Worm (Caenorhabditis elegans) whole organism, early embryonic: ENCODE measurements around the gene atx-3.
A peak's percentile ranks its signal among the peaks of the same experiment; 100 is the strongest.

Experiments used
- B0310.2 ChIP-seq: sonication (generic microtip); optimal IDR thresholded peaks from 2 replicates; lab custom pipeline; 2016; ENCODE audit warnings: mild to moderate bottlenecking, missing genetic modification characterization, missing compliant biosample characterization
- F13C5.2 ChIP-seq: sonication (generic microtip); optimal IDR thresholded peaks from 2 replicates; lab custom pipeline; 2017; ENCODE audit warnings: mild to moderate bottlenecking, missing genetic modification characterization, inconsistent platforms, missing compliant biosample characterization
- aly-1 ChIP-seq: sonication (generic microtip); optimal IDR thresholded peaks from 2 replicates; lab custom pipeline; 2016; ENCODE audit warnings: missing genetic modification characterization, missing compliant biosample characterization
- ama-1 ChIP-seq: fragments of 150-350 bp; optimal IDR thresholded peaks from 2 replicates; lab custom pipeline; 2014
- ceh-13 ChIP-seq: fragments of 200-800 bp; sonication (Bioruptor generic); optimal IDR thresholded peaks from 2 replicates; lab custom pipeline; 2018; ENCODE audit warnings: mild to moderate bottlenecking, missing genetic modification characterization, missing compliant biosample characterization
- ceh-36 ChIP-seq: sonication (generic microtip); optimal IDR thresholded peaks from 2 replicates; lab custom pipeline; 2016; ENCODE audit warnings: missing genetic modification characterization, inconsistent platforms, missing compliant biosample characterization
- ets-7 ChIP-seq: sonication (generic microtip); optimal IDR thresholded peaks from 2 replicates; lab custom pipeline; 2016; ENCODE audit warnings: missing genotype, missing genetic modification characterization, missing compliant biosample characterization
- flt-1 ChIP-seq: fragments of 200-800 bp; sonication (Bioruptor generic); IDR thresholded peaks from 2 replicates; pipeline ENCODE4 v1.3.6; 2022; ENCODE audit warnings: missing genetic modification characterization, missing compliant biosample characterization
- hmbx-1 ChIP-seq: sonication (generic microtip); optimal IDR thresholded peaks from 2 replicates; lab custom pipeline; 2016; ENCODE audit warnings: mild to moderate bottlenecking, missing genetic modification characterization, missing compliant biosample characterization
- hmg-4 ChIP-seq: fragments of 200-800 bp; sonication (Bioruptor generic); optimal IDR thresholded peaks from 2 replicates; lab custom pipeline; 2018; ENCODE audit warnings: mild to moderate bottlenecking, missing genetic modification characterization, missing compliant biosample characterization
- hnd-1 ChIP-seq: sonication (generic microtip); optimal IDR thresholded peaks from 2 replicates; lab custom pipeline; 2016; ENCODE audit warnings: missing genetic modification characterization, missing compliant biosample characterization
- pes-1 ChIP-seq: fragments of 200-800 bp; sonication (Bioruptor generic); IDR thresholded peaks from 2 replicates; pipeline ENCODE4 v1.3.6; 2022; ENCODE audit warnings: missing genetic modification reagents, missing genetic modification characterization, missing compliant biosample characterization
- scrt-1 ChIP-seq: fragments of 200-800 bp; sonication (Bioruptor generic); IDR thresholded peaks from 2 replicates; pipeline ENCODE4 v1.3.6; 2022; ENCODE audit warnings: missing genetic modification characterization, missing compliant biosample characterization
- sea-1 ChIP-seq: fragments of 200-800 bp; sonication (Bioruptor generic); conservative IDR thresholded peaks from 2 replicates; pipeline ENCODE4 v1.3.6; 2022; ENCODE audit warnings: missing genetic modification characterization, missing compliant biosample characterization
- tbx-11 ChIP-seq: fragments of 200-800 bp; sonication (Bioruptor generic); IDR thresholded peaks from 2 replicates; pipeline ENCODE4 v1.3.6; 2022; ENCODE audit warnings: missing genetic modification characterization, missing compliant biosample characterization
- tbx-37 ChIP-seq: fragments of 200-800 bp; sonication (Bioruptor generic); conservative IDR thresholded peaks from 2 replicates; pipeline ENCODE4 v1.3.6; 2022; ENCODE audit warnings: missing genetic modification reagents, missing genetic modification characterization, missing compliant biosample characterization
- tra-4 ChIP-seq: sonication (generic microtip); optimal IDR thresholded peaks from 2 replicates; lab custom pipeline; 2017; ENCODE audit warnings: missing genetic modification characterization, missing compliant biosample characterization

Gene atx-3

DNA sequence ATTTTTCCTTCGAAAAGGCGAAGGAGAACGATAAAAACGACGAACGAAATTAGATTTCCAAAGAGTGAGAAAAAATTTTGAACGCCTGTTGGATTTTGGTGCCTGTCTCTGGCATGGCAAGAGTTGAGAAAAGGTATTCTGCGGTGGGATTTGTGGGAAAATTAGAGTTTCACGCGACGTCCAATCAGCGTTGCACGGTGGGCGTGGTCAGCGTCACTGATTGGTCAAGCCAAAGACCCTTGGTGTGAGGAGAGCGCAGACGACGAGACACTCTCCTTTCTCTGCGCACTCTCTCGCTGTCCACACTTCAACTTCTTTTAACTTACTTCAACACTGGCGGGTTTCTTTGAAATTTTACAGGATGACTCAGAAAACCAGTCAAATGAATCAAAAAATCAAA lies 14.7 kb downstream of the atx-3 start:
- TF ChIP-seq hmbx-1 (no peak), tbx-37 (GFP tag; lab: Robert Waterston, UW) (no peak), aly-1 (tag; lab: Kevin White, UChicago) (no peak), ceh-13 (GFP tag; lab: Kevin White, UChicago) (no peak), tbx-11 (no peak), ceh-36 (tag; lab: Kevin White, UChicago) (no peak), ama-1 (no peak), ets-7 (tag; lab: Kevin White, UChicago) (no peak)

DNA sequence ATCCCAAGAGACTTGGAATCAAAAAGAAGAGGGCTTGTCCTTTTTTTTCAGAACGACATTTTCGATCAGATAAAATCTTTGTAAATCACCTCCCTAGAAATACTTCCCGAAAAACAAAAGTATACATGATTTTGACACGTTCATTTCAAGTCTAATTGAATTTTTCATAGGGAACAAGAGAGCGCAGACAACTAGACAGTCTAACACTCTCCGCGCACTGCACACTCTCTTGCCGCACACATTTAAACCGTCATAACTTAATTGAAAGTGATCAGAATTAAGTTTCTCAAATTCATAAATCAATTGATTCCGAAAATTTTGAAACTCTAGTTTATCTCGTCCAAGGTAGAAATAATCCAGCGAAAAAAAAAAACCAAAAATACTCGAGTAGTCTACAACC lies 17.5 kb downstream of the atx-3 start:
- TF ChIP-seq F13C5.2 (tag; lab: Kevin White, UChicago) (no peak), ama-1 (no peak), ceh-13 (GFP tag; lab: Kevin White, UChicago) (no peak), hnd-1 (tag; lab: Kevin White, UChicago) (no peak), ets-7 (tag; lab: Kevin White, UChicago) (no peak), scrt-1 (GFP tag; lab: Robert Waterston, UW) (no peak), pes-1 (GFP tag; lab: Robert Waterston, UW) (no peak), sea-1 (GFP tag; lab: Robert Waterston, UW) (no peak), flt-1 (GFP tag; lab: Robert Waterston, UW) (no peak), tbx-11 (no peak), hmg-4 (no peak), ceh-36 (tag; lab: Kevin White, UChicago) (no peak), hmbx-1 (no peak), B0310.2 (tag; lab: Kevin White, UChicago) (no peak), tbx-37 (GFP tag; lab: Robert Waterston, UW) (no peak)

DNA sequence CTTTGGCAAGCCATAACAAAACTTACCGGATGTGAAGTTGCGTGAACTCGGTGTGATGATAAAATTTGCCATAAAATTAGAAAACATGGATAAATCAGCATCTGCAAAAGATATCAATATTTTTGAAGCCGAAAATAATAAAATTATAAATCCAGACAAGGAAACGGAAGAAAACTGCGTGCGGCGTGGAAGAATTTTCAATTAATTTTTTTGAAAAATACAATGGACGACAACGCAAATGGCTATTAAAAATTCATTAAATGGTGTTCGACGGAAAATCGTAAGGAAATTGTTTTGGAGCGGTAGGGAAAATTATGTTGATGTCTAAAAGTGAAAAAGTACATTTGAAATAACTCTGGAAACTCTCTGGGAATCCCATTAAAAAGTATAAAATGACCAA lies 18.2 kb downstream of the atx-3 start, which contains the start of gene acr-18:
Gene acr-18, minus strand, starts transcription at position 101 of the 400 bp plus-strand sequence.
- TF ChIP-seq tbx-11 = no peak
- no peak for TF ChIP-seq sea-1 (GFP tag; lab: Robert Waterston, UW)
- no peak for TF ChIP-seq B0310.2 (tag; lab: Kevin White, UChicago)
- TF ChIP-seq hmg-4 = no peak
- no peak for TF ChIP-seq scrt-1 (GFP tag; lab: Robert Waterston, UW)
- no peak for TF ChIP-seq pes-1 (GFP tag; lab: Robert Waterston, UW)
- no peak for TF ChIP-seq hmbx-1
- TF ChIP-seq hnd-1 (tag; lab: Kevin White, UChicago) = no peak

DNA sequence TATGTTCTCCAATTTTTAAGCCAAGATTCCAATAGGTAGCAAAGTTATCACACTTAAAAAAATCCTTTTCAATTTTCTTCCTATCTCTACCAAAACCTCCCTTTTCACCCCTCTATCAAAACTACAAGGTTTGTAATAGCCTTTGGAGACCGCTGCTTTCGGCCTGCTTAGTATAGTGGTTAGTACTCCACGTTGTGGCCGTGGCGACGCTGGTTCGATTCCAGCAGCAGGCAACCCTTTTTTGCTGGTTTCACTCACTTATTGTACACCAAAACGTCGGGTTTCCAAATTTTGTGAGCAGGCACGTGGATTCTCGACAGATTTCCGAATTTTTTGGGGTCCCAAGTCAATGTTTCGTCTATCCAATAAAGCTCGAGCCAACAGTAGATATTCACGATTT lies 23.4 kb downstream of the atx-3 start:
- TF ChIP-seq hnd-1 (tag; lab: Kevin White, UChicago) (peak; percentile 41), flt-1 (GFP tag; lab: Robert Waterston, UW) (peak; percentile 65), ceh-36 (tag; lab: Kevin White, UChicago) (peak; percentile 46), aly-1 (tag; lab: Kevin White, UChicago) (no peak), scrt-1 (GFP tag; lab: Robert Waterston, UW) (0 out of 2 replicates have a peak, but pooled peaks have one; percentile 39), sea-1 (GFP tag; lab: Robert Waterston, UW) (no peak), tbx-37 (GFP tag; lab: Robert Waterston, UW) (peak; percentile 45; the same call in 1 of the 2 replicates), tra-4 (no peak), ceh-13 (GFP tag; lab: Kevin White, UChicago) (peak; percentile 17), pes-1 (GFP tag; lab: Robert Waterston, UW) (peak; percentile 76), B0310.2 (tag; lab: Kevin White, UChicago) (no peak), tbx-11 (peak; percentile 67), F13C5.2 (tag; lab: Kevin White, UChicago) (peak; percentile 15), hmg-4 (peak; percentile 35)

DNA sequence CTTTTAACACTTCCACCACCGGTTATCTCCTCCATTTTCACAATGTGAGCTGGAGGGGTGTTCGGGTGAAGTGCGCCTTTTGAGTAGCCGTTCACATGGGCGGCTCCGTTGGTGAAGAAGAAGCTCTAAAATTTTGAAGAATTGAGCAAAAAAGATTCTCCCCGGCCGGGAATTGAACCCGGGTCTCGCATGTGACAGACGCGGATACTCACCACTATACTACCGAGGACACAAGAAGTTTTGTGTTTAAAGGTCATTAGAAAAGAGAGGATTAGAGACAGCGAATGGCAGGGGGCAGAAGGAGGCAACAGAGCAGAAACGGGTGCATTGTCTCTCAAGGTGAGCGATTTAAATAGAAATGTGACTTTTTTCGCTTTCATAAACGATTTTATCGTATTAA lies 25.6 kb downstream of the atx-3 start:
- TF ChIP-seq tra-4 = peak; percentile 71
- peak; percentile 89 for TF ChIP-seq tbx-11
- TF ChIP-seq ceh-13 (GFP tag; lab: Kevin White, UChicago) = peak; percentile 77
- TF ChIP-seq B0310.2 (tag; lab: Kevin White, UChicago) = peak; percentile 82
- TF ChIP-seq tbx-37 (GFP tag; lab: Robert Waterston, UW) = peak; percentile 92
- peak; percentile 92 for TF ChIP-seq flt-1 (GFP tag; lab: Robert Waterston, UW)
- TF ChIP-seq ama-1 = no peak
- peak; percentile 95 for TF ChIP-seq ceh-36 (tag; lab: Kevin White, UChicago)
- peak; percentile 92 for TF ChIP-seq scrt-1 (GFP tag; lab: Robert Waterston, UW)
- TF ChIP-seq F13C5.2 (tag; lab: Kevin White, UChicago) = peak; percentile 91
- peak; percentile 86 for TF ChIP-seq aly-1 (tag; lab: Kevin White, UChicago)
- TF ChIP-seq ets-7 (tag; lab: Kevin White, UChicago) = peak; percentile 57
- TF ChIP-seq hmg-4 = peak; percentile 92
- peak; percentile 92 for TF ChIP-seq pes-1 (GFP tag; lab: Robert Waterston, UW)
- peak; percentile 59 for TF ChIP-seq hmbx-1
- TF ChIP-seq sea-1 (GFP tag; lab: Robert Waterston, UW) = peak; percentile 89
- TF ChIP-seq hnd-1 (tag; lab: Kevin White, UChicago) = peak; percentile 80

DNA sequence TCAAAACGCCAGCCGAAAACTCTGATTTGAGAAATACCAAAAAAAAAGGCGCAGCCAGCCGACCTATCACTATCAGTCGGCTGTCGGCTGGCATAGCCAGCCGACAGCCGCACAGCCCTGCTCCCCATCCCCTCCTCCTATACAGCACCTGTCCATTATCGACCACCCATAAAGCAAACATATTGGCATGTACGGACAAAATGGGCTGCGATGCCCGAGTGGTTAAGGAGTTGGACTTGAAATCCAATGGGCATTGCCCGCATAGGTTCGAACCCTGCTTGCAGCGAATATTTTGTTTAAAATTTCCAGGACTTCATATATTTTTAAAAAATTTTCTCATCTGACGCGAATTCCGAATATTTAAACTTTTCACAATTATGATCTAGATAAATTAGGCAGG lies 26.8 kb downstream of the atx-3 start:
- no peak for TF ChIP-seq ama-1
- TF ChIP-seq pes-1 (GFP tag; lab: Robert Waterston, UW) = 0 out of 2 replicates have a peak, but pooled peaks have one; percentile 48
- peak; percentile 2 for TF ChIP-seq ceh-36 (tag; lab: Kevin White, UChicago)
- no peak for TF ChIP-seq sea-1 (GFP tag; lab: Robert Waterston, UW)
- no peak for TF ChIP-seq hnd-1 (tag; lab: Kevin White, UChicago)
- TF ChIP-seq flt-1 (GFP tag; lab: Robert Waterston, UW) = peak; percentile 11; the same call in 1 of the 2 replicates
- TF ChIP-seq tra-4 = no peak
- TF ChIP-seq hmg-4 = no peak
- no peak for TF ChIP-seq hmbx-1
- no peak for TF ChIP-seq B0310.2 (tag; lab: Kevin White, UChicago)
- TF ChIP-seq ceh-13 (GFP tag; lab: Kevin White, UChicago) = no peak
- no peak for TF ChIP-seq aly-1 (tag; lab: Kevin White, UChicago)
- no peak for TF ChIP-seq F13C5.2 (tag; lab: Kevin White, UChicago)

DNA sequence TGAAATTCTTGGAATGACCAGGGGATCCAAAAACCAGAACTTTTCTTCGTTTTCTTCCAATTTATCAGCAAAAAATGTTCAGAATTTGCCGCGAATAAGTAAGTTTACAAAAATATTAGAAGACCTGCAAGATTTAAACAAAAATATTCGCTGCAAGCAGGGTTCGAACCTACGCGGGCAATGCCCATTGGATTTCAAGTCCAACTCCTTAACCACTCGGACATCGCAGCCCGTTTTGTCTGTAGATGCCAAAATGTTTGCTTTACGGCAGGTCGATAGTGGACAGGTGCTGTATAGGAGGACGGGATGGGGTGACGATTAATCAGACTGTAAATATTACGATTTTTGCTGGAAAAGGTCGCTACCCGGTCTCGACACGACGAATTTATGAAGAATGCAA lies 29.5 kb downstream of the atx-3 start:
- TF ChIP-seq flt-1 (GFP tag; lab: Robert Waterston, UW) = 0 out of 2 replicates have a peak, but pooled peaks have one; percentile 34
- no peak for TF ChIP-seq hmbx-1
- peak; percentile 46; the same call in 1 of the 2 replicates for TF ChIP-seq tbx-11
- TF ChIP-seq scrt-1 (GFP tag; lab: Robert Waterston, UW) = peak; percentile 36; the same call in 1 of the 2 replicates
- TF ChIP-seq F13C5.2 (tag; lab: Kevin White, UChicago) = no peak
- no peak for TF ChIP-seq tbx-37 (GFP tag; lab: Robert Waterston, UW)
- no peak for TF ChIP-seq aly-1 (tag; lab: Kevin White, UChicago)
- peak; percentile 65; the same call in 1 of the 2 replicates for TF ChIP-seq pes-1 (GFP tag; lab: Robert Waterston, UW)
- TF ChIP-seq tra-4 = no peak
